Worm (Caenorhabditis elegans) whole organism, mixed stage, embryonic: ENCODE results near the gene srt-68.

Experiments used
- M03D4.4 ChIP-seq: sonication (generic microtip); optimal IDR thresholded peaks from 2 replicates; lab custom pipeline; 2017; ENCODE audit warnings: mild to moderate bottlenecking, missing genetic modification characterization, missing compliant biosample characterization
- bed-3 ChIP-seq: fragments of 200-800 bp; sonication (Bioruptor generic); optimal IDR thresholded peaks from 3 replicates; lab custom pipeline; 2018; ENCODE audit warnings: mild to moderate bottlenecking, missing genetic modification characterization, moderate library complexity, missing compliant biosample characterization
- blmp-1 ChIP-seq: fragments of 150-350 bp; optimal IDR thresholded peaks from 2 replicates; lab custom pipeline; 2014; ENCODE audit warnings: missing biosample characterization, missing genetic modification characterization
- ceh-39 ChIP-seq: fragments of 150-350 bp; optimal IDR thresholded peaks from 2 replicates; lab custom pipeline; 2014; ENCODE audit warnings: missing biosample characterization, missing genetic modification characterization
- ceh-83 ChIP-seq: fragments of 200-800 bp; sonication (Bioruptor generic); optimal IDR thresholded peaks from 2 replicates; lab custom pipeline; 2018; ENCODE audit warnings: mild to moderate bottlenecking, missing genetic modification characterization, missing compliant biosample characterization
- ces-1 ChIP-seq: fragments of 150-350 bp; optimal IDR thresholded peaks from 2 replicates; lab custom pipeline; 2014; ENCODE audit warnings: missing biosample characterization, missing genetic modification reagents, missing genetic modification characterization
- cnd-1 ChIP-seq: fragments of 200-800 bp; sonication (Bioruptor generic); optimal IDR thresholded peaks from 2 replicates; lab custom pipeline; 2018; ENCODE audit warnings: mild to moderate bottlenecking, missing genetic modification characterization, missing compliant biosample characterization
- drap-1 ChIP-seq: fragments of 200-800 bp; sonication (Bioruptor generic); optimal IDR thresholded peaks from 3 replicates; lab custom pipeline; 2018; ENCODE audit warnings: mild to moderate bottlenecking, missing genetic modification characterization, missing compliant biosample characterization
- elt-1 ChIP-seq: sonication (generic microtip); optimal IDR thresholded peaks from 2 replicates; lab custom pipeline; 2017; ENCODE audit warnings: missing genetic modification characterization, mild to moderate bottlenecking, missing compliant biosample characterization, antibody characterized with exemption, moderate library complexity, borderline replicate concordance; ENCODE audit not compliant: insufficient read depth
- elt-3 ChIP-seq: fragments of 150-350 bp; optimal IDR thresholded peaks from 2 replicates; lab custom pipeline; 2014; ENCODE audit warnings: missing biosample characterization, missing genetic modification characterization
- flh-1 ChIP-seq: fragments of 200-800 bp; sonication (Bioruptor generic); optimal IDR thresholded peaks from 2 replicates; lab custom pipeline; 2018; ENCODE audit warnings: mild to moderate bottlenecking, missing genetic modification characterization, moderate library complexity, missing compliant biosample characterization
- ham-2 ChIP-seq: fragments of 200-800 bp; sonication (Bioruptor generic); optimal IDR thresholded peaks from 2 replicates; lab custom pipeline; 2018; ENCODE audit warnings: mild to moderate bottlenecking, missing genetic modification characterization, missing compliant biosample characterization
- hlh-1 ChIP-seq: fragments of 150-350 bp; optimal IDR thresholded peaks from 2 replicates; lab custom pipeline; 2014; ENCODE audit warnings: missing biosample characterization, missing genetic modification reagents, missing genetic modification characterization
- lin-13 ChIP-seq: fragments of 150-350 bp; optimal IDR thresholded peaks from 2 replicates; lab custom pipeline; 2014; ENCODE audit warnings: missing biosample characterization, missing genetic modification characterization
- lin-32 ChIP-seq: fragments of 200-800 bp; sonication (Bioruptor generic); optimal IDR thresholded peaks from 2 replicates; lab custom pipeline; 2018; ENCODE audit warnings: mild to moderate bottlenecking, missing genetic modification characterization, missing compliant biosample characterization
- lsy-2 ChIP-seq: fragments of 150-350 bp; optimal IDR thresholded peaks from 2 replicates; lab custom pipeline; 2014; ENCODE audit warnings: missing biosample characterization, missing genetic modification characterization
- mab-5 ChIP-seq: fragments of 150-350 bp; optimal IDR thresholded peaks from 2 replicates; lab custom pipeline; 2014; ENCODE audit warnings: missing biosample characterization, missing genetic modification characterization
- mep-1 ChIP-seq: fragments of 150-350 bp; optimal IDR thresholded peaks from 2 replicates; lab custom pipeline; 2017; ENCODE audit warnings: missing biosample characterization, missing genetic modification reagents, missing genetic modification characterization, inconsistent platforms
- mls-2 ChIP-seq: sonication (generic microtip); optimal IDR thresholded peaks from 2 replicates; lab custom pipeline; 2016; ENCODE audit warnings: mild to moderate bottlenecking, missing genetic modification characterization, moderate library complexity, missing compliant biosample characterization
- nhr-12 ChIP-seq: fragments of 150-350 bp; optimal IDR thresholded peaks from 2 replicates; lab custom pipeline; 2014; ENCODE audit warnings: missing biosample characterization, missing genetic modification characterization
- nhr-2 ChIP-seq: fragments of 150-350 bp; optimal IDR thresholded peaks from 2 replicates; lab custom pipeline; 2014; ENCODE audit warnings: missing biosample characterization, missing genetic modification characterization
- nhr-237 ChIP-seq: fragments of 150-350 bp; optimal IDR thresholded peaks from 2 replicates; lab custom pipeline; 2014; ENCODE audit warnings: missing biosample characterization, missing genetic modification characterization
- nhr-28 ChIP-seq: fragments of 150-350 bp; optimal IDR thresholded peaks from 2 replicates; lab custom pipeline; 2014; ENCODE audit warnings: missing biosample characterization, missing genetic modification characterization
- nhr-76 ChIP-seq: sonication (generic microtip); optimal IDR thresholded peaks from 2 replicates; lab custom pipeline; 2017; ENCODE audit warnings: missing biosample characterization, missing genetic modification characterization
- pha-4 ChIP-seq: fragments of 150-350 bp; optimal IDR thresholded peaks from 2 replicates; lab custom pipeline; 2018; ENCODE audit warnings: missing biosample characterization, missing genetic modification reagents, missing genetic modification characterization
- sem-2 ChIP-seq: fragments of 200-800 bp; sonication (Bioruptor generic); optimal IDR thresholded peaks from 2 replicates; lab custom pipeline; 2018; ENCODE audit warnings: mild to moderate bottlenecking, missing genetic modification characterization, missing compliant biosample characterization
- snpc-4 ChIP-seq: fragments of 150-350 bp; optimal IDR thresholded peaks from 2 replicates; lab custom pipeline; 2014; ENCODE audit warnings: missing biosample characterization, missing genetic modification characterization
- sptf-1 ChIP-seq: sonication (generic microtip); optimal IDR thresholded peaks from 2 replicates; lab custom pipeline; 2017; ENCODE audit warnings: mild to moderate bottlenecking, missing genetic modification characterization, moderate library complexity, missing compliant biosample characterization
- tbx-8 ChIP-seq: fragments of 200-800 bp; sonication (Bioruptor generic); optimal IDR thresholded peaks from 2 replicates; lab custom pipeline; 2018; ENCODE audit warnings: mild to moderate bottlenecking, missing genetic modification characterization, moderate library complexity, missing compliant biosample characterization
- unc-120 ChIP-seq: sonication (generic microtip); optimal IDR thresholded peaks from 2 replicates; lab custom pipeline; 2017; ENCODE audit warnings: missing genetic modification characterization, missing compliant biosample characterization; ENCODE audit not compliant: poor library complexity, severe bottlenecking
- unc-39 ChIP-seq: fragments of 150-350 bp; optimal IDR thresholded peaks from 2 replicates; lab custom pipeline; 2014; ENCODE audit warnings: missing biosample characterization, missing genetic modification characterization
- unc-62 ChIP-seq: fragments of 150-350 bp; optimal IDR thresholded peaks from 2 replicates; lab custom pipeline; 2014; ENCODE audit warnings: missing biosample characterization, missing genetic modification reagents, missing genetic modification characterization
- zip-8 ChIP-seq: fragments of 150-350 bp; optimal IDR thresholded peaks from 2 replicates; lab custom pipeline; 2014; ENCODE audit warnings: missing biosample characterization, missing genetic modification characterization
- ztf-11 ChIP-seq: fragments of 150-350 bp; optimal IDR thresholded peaks from 2 replicates; lab custom pipeline; 2014; ENCODE audit warnings: missing biosample characterization, missing genetic modification characterization

Gene srt-68

DNA sequence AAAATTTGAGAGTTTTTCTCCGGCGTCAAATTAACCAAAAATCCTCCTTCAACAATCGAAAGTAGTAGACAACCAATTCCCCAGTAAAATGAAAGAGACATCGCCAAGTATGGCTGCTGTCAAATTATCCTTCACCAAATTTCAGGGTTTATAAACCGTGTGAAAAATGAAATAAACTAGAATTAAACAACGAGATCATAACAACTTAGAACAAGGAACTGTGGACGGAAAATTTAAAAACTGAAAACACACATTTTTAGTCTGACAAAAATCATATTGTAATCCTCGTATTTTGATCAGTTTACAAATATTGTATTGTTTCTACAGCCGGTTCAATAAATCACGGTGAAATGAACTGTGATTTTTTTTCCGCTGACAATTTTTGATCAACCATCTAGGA, 11.1 kb upstream of the srt-68 start, which contains the start of gene cest-30:
TSS of gene cest-30 (minus strand) at position 101 of the 400 bp plus-strand sequence.
- TF ChIP-seq blmp-1 (tag; lab: Kevin White, UChicago) (no peak), ham-2 (no peak), snpc-4 (tag; lab: Kevin White, UChicago) (no peak), lin-32 (GFP tag; lab: Kevin White, UChicago) (no peak), elt-3 (tag; lab: Kevin White, UChicago) (no peak), sptf-1 (tag; lab: Kevin White, UChicago) (no peak), ztf-11 (tag; lab: Kevin White, UChicago) (no peak), lsy-2 (no peak), tbx-8 (GFP tag; lab: Kevin White, UChicago) (no peak), sem-2 (GFP tag; lab: Kevin White, UChicago) (no peak), nhr-28 (tag; lab: Kevin White, UChicago) (no peak), mep-1 (tag; lab: Kevin White, UChicago) (no peak), hlh-1 (tag; lab: Kevin White, UChicago) (no peak), cnd-1 (tag; lab: Kevin White, UChicago) (no peak), unc-62 (GFP tag; lab: Kevin White, UChicago) (no peak), mls-2 (tag; lab: Kevin White, UChicago) (no peak)
- TF ChIP-seq, all 35 proteins: peak for 0

DNA sequence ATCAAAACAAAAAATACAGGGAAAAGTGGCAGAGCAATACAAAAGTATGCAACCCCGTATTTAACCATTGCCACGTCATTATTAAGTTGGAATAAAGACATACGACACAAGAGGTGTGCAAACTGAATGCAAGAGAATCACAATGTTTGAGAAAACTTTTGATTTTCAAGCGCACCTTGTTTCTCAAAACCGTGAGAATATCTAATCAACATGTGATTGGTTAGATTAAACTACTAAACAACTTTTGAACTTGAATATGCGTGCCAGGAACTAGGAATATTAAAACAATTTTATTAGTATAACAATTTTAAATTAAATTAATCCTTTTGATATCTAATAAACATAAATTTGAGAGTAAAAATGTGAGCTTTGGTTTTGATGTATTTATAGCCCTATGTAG, 7.5 kb upstream of the srt-68 start, which contains the start of gene srt-70:
TSS of gene srt-70 (minus strand) at position 101 of the 400 bp plus-strand sequence.
- TF ChIP-seq nhr-76 (tag; lab: Kevin White, UChicago) (no peak), unc-62 (GFP tag; lab: Kevin White, UChicago) (no peak), ceh-39 (tag; lab: Kevin White, UChicago) (no peak), lsy-2 (no peak), ham-2 (no peak), sem-2 (GFP tag; lab: Kevin White, UChicago) (no peak), mep-1 (tag; lab: Kevin White, UChicago) (no peak), elt-1 (tag; lab: Kevin White, UChicago) (no peak), ztf-11 (tag; lab: Kevin White, UChicago) (no peak), snpc-4 (tag; lab: Kevin White, UChicago) (no peak), ceh-83 (no peak), flh-1 (no peak), nhr-28 (tag; lab: Kevin White, UChicago) (no peak), nhr-237 (tag; lab: Kevin White, UChicago) (no peak), mls-2 (tag; lab: Kevin White, UChicago) (no peak), lin-32 (GFP tag; lab: Kevin White, UChicago) (no peak), M03D4.4 (tag; lab: Kevin White, UChicago) (no peak), blmp-1 (tag; lab: Kevin White, UChicago) (no peak), cnd-1 (tag; lab: Kevin White, UChicago) (no peak), zip-8 (tag; lab: Kevin White, UChicago) (no peak)
- TF ChIP-seq, all 35 proteins: peak for 0

DNA sequence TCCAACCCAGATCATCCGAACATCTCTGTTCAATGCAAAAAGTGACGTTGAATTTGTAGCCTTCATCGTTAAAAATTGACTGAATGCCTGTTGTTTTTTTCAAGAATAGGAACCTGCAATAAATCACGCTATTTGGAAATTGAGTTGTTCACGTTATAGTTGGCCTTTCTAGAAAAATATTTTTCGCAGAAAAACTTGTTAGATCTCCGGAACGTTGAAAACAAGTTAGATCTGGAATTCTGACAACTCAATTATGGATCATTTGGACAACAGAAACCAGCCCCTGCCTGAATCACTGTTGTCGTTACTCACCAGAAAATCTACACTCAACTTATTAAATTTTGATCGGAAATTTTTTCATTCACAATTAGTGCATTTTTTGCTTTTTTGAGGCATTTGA, 5.4 kb upstream of the srt-68 start, which contains the start of gene srt-67:
TSS of gene srt-67 (minus strand) at position 101 of the 400 bp plus-strand sequence.
- TF ChIP-seq ces-1: no peak
- TF ChIP-seq nhr-2 (tag; lab: Kevin White, UChicago): no peak
- no peak for TF ChIP-seq mab-5 (tag; lab: Kevin White, UChicago)
- TF ChIP-seq bed-3 (GFP tag; lab: Kevin White, UChicago): no peak
- TF ChIP-seq, all 35 proteins: peak for 0

DNA sequence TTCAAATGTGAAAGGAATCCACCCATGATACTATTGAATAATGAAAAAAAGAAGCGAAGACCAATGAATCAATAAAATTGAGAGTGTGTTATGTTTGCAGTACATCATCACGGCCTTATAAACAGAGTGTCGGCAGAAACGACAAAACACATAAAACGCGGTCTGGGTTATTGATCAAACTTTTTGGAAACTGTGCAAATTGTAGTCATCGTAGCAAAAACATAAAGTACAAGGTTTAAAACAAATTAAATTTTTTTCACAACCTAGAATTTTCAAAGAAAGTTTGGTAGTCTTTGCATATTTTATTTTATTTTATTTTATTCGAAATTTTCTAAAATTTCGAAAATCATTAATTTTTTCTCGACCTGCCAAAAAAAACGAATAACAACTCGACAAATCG, 8.9 kb downstream of the srt-68 start, which contains the start of gene cest-35.1:
TSS of gene cest-35.1 (minus strand) at position 101 of the 400 bp plus-strand sequence.
- TF ChIP-seq nhr-28 (tag; lab: Kevin White, UChicago) (no peak), nhr-237 (tag; lab: Kevin White, UChicago) (no peak), drap-1 (GFP tag; lab: Kevin White, UChicago) (no peak), nhr-76 (tag; lab: Kevin White, UChicago) (no peak), lin-32 (GFP tag; lab: Kevin White, UChicago) (no peak), flh-1 (no peak), sptf-1 (tag; lab: Kevin White, UChicago) (no peak), unc-62 (GFP tag; lab: Kevin White, UChicago) (no peak), tbx-8 (GFP tag; lab: Kevin White, UChicago) (no peak), mab-5 (tag; lab: Kevin White, UChicago) (no peak), bed-3 (GFP tag; lab: Kevin White, UChicago) (no peak)
- TF ChIP-seq, all 35 proteins: peak for 0

DNA sequence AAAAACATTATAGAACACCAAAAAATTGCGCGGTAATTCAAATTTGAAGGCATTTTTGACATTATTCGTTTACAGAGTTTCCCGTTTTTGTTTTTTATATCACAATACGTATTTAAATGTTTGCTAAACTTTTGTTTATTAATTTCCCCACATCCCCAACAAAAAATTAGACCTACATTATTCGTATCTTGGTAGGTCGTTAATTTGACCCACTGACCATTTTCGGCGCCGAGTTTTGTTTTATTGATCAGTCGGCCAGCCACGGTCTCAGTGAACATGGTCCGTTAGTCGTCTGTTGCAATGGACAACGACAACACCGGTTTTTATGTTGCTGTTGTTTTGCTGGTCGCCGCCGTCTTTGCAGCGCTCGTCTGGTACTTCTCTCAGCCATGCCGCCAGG, 12.0 kb downstream of the srt-68 start, which contains the start of gene B0238.15:
TSS of gene B0238.15 (plus strand) at position 301 of the 400 bp plus-strand sequence.
- no peak for TF ChIP-seq nhr-12 (tag; lab: Kevin White, UChicago)
- no peak for TF ChIP-seq nhr-28 (tag; lab: Kevin White, UChicago)
- no peak for TF ChIP-seq lin-13 (tag; lab: Kevin White, UChicago)
- TF ChIP-seq M03D4.4 (tag; lab: Kevin White, UChicago): no peak
- no peak for TF ChIP-seq sptf-1 (tag; lab: Kevin White, UChicago)
- no peak for TF ChIP-seq nhr-2 (tag; lab: Kevin White, UChicago)
- TF ChIP-seq flh-1: no peak
- no peak for TF ChIP-seq hlh-1 (tag; lab: Kevin White, UChicago)
- TF ChIP-seq snpc-4 (tag; lab: Kevin White, UChicago): no peak
- no peak for TF ChIP-seq mls-2 (tag; lab: Kevin White, UChicago)
- no peak for TF ChIP-seq unc-39 (tag; lab: Kevin White, UChicago)
- TF ChIP-seq unc-120: no peak
- no peak for TF ChIP-seq ces-1
- TF ChIP-seq nhr-76 (tag; lab: Kevin White, UChicago): no peak
- no peak for TF ChIP-seq bed-3 (GFP tag; lab: Kevin White, UChicago)
- no peak for TF ChIP-seq sem-2 (GFP tag; lab: Kevin White, UChicago)
- TF ChIP-seq drap-1 (GFP tag; lab: Kevin White, UChicago): no peak
- TF ChIP-seq elt-3 (tag; lab: Kevin White, UChicago): no peak
- no peak for TF ChIP-seq pha-4 (tag; lab: Kevin White, UChicago)
